Fruit fly (Drosophila melanogaster) whole organism, prepupa: ENCODE results near the gene dgt4.
A peak's percentile ranks its signal among the peaks of the same experiment; 100 is the strongest.

Experiments
- Blimp-1 ChIP-seq: fragments of 200-800 bp; sonication (Bioruptor generic); optimal IDR thresholded peaks from 3 replicates; lab custom pipeline; 2017; ENCODE audit warnings: missing biosample characterization, missing genetic modification characterization, mild to moderate bottlenecking, moderate library complexity, missing genetic modification reagents
- CG10631 ChIP-seq: fragments of 200-800 bp; sonication (Bioruptor generic); optimal IDR thresholded peaks from 2 replicates; lab custom pipeline; 2016; ENCODE audit warnings: missing biosample characterization, missing genetic modification characterization
- CG10669 ChIP-seq: fragments of 200-800 bp; sonication (Bioruptor generic); optimal IDR thresholded peaks from 3 replicates; lab custom pipeline; 2018; ENCODE audit warnings: missing biosample characterization, mild to moderate bottlenecking, missing genetic modification characterization, moderate library complexity
- CG11902 ChIP-seq: fragments of 200-800 bp; sonication (Bioruptor generic); optimal IDR thresholded peaks from 3 replicates; lab custom pipeline; 2016; ENCODE audit warnings: missing biosample characterization, missing genetic modification characterization
- CG15336 ChIP-seq: fragments of 200-800 bp; sonication (Bioruptor generic); IDR thresholded peaks from 2 replicates; pipeline ENCODE4 v1.3.6; 2022; ENCODE audit warnings: missing biosample characterization, missing genetic modification characterization
- CG1621 ChIP-seq: fragments of 200-800 bp; sonication (Bioruptor generic); optimal IDR thresholded peaks from 3 replicates; lab custom pipeline; 2018; ENCODE audit warnings: missing biosample characterization, mild to moderate bottlenecking, missing genetic modification characterization
- CG31627 ChIP-seq: fragments of 200-800 bp; sonication (Bioruptor generic); optimal IDR thresholded peaks from 3 replicates; lab custom pipeline; 2016; ENCODE audit warnings: missing biosample characterization, missing genetic modification characterization
- CG32006 ChIP-seq: fragments of 200-800 bp; sonication (Bioruptor generic); optimal IDR thresholded peaks from 3 replicates; lab custom pipeline; 2017; ENCODE audit warnings: missing biosample characterization, mild to moderate bottlenecking, missing genetic modification characterization
- CG34406 ChIP-seq: fragments of 200-800 bp; sonication (Bioruptor generic); optimal IDR thresholded peaks from 3 replicates; lab custom pipeline; 2016; ENCODE audit warnings: missing biosample characterization, missing genetic modification characterization
- CG4318 ChIP-seq: fragments of 200-800 bp; sonication (Bioruptor generic); optimal IDR thresholded peaks from 3 replicates; lab custom pipeline; 2017; ENCODE audit warnings: missing biosample characterization, mild to moderate bottlenecking, missing genetic modification characterization
- CG6163 ChIP-seq: fragments of 200-800 bp; sonication (Bioruptor generic); IDR thresholded peaks from 3 replicates; pipeline ENCODE4 v1.3.6; 2022; ENCODE audit warnings: missing biosample characterization, missing genetic modification characterization
- CG6792 ChIP-seq: fragments of 200-800 bp; sonication (Bioruptor generic); optimal IDR thresholded peaks from 3 replicates; lab custom pipeline; 2016; ENCODE audit warnings: missing biosample characterization, missing genetic modification characterization
- CG6854 ChIP-seq: fragments of 200-800 bp; sonication (Bioruptor generic); optimal IDR thresholded peaks from 2 replicates; lab custom pipeline; 2017; ENCODE audit warnings: missing biosample characterization, mild to moderate bottlenecking, missing genetic modification characterization
- CG7368 ChIP-seq: fragments of 200-800 bp; sonication (Bioruptor generic); optimal IDR thresholded peaks from 3 replicates; lab custom pipeline; 2016; ENCODE audit warnings: missing biosample characterization, missing genetic modification characterization
- CG8119 ChIP-seq: fragments of 200-800 bp; sonication (Bioruptor generic); IDR thresholded peaks from 3 replicates; pipeline ENCODE4 v1.3.6; 2022; ENCODE audit warnings: missing biosample characterization, missing genetic modification characterization
- CG8319 ChIP-seq: fragments of 200-800 bp; sonication (Bioruptor generic); optimal IDR thresholded peaks from 3 replicates; lab custom pipeline; 2016; ENCODE audit warnings: missing biosample characterization, missing genetic modification characterization
- CG9139 ChIP-seq: fragments of 200-800 bp; sonication (Bioruptor generic); optimal IDR thresholded peaks from 3 replicates; lab custom pipeline; 2017; ENCODE audit warnings: missing biosample characterization, mild to moderate bottlenecking, missing genetic modification characterization
- Eip75B ChIP-seq: fragments of 200-800 bp; sonication (Bioruptor generic); optimal IDR thresholded peaks from 3 replicates; lab custom pipeline; 2016; ENCODE audit warnings: missing biosample characterization, missing genetic modification characterization
- Eip78C ChIP-seq: fragments of 200-800 bp; sonication (Bioruptor generic); peaks from one replicate; lab custom pipeline; 2016; ENCODE audit warnings: missing biosample characterization, missing genetic modification characterization
- Eip93F ChIP-seq: fragments of 200-800 bp; sonication (Bioruptor generic); optimal IDR thresholded peaks from 2 replicates; lab custom pipeline; 2016; ENCODE audit warnings: missing biosample characterization, mild to moderate bottlenecking, missing genetic modification characterization
- Ets96B ChIP-seq: fragments of 200-800 bp; optimal IDR thresholded peaks from 2 replicates; lab custom pipeline; 2019; ENCODE audit warnings: missing biosample characterization, mild to moderate bottlenecking, missing genetic modification characterization, moderate library complexity
- Gug ChIP-seq: fragments of 200-800 bp; sonication (Bioruptor generic); IDR thresholded peaks from 2 replicates; pipeline ENCODE4 v1.3.6; 2022; ENCODE audit warnings: missing biosample characterization, missing genetic modification characterization
- Hr38 ChIP-seq: sonication (Bioruptor generic); optimal IDR thresholded peaks from 2 replicates; lab custom pipeline; 2016; ENCODE audit warnings: missing biosample characterization, missing genetic modification characterization
- Hr39 ChIP-seq: fragments of 200-800 bp; sonication (Bioruptor generic); optimal IDR thresholded peaks from 2 replicates; lab custom pipeline; 2016; ENCODE audit warnings: missing biosample characterization, missing genetic modification characterization
- Hr4 ChIP-seq: fragments of 200-800 bp; sonication (Bioruptor generic); optimal IDR thresholded peaks from 3 replicates; lab custom pipeline; 2016; ENCODE audit warnings: missing biosample characterization, missing genetic modification characterization
- Met ChIP-seq: fragments of 200-800 bp; sonication (Bioruptor generic); optimal IDR thresholded peaks from 3 replicates; lab custom pipeline; 2016; ENCODE audit warnings: missing biosample characterization, missing genetic modification characterization
- OdsH ChIP-seq: fragments of 200-800 bp; sonication (Bioruptor generic); optimal IDR thresholded peaks from 3 replicates; lab custom pipeline; 2016; ENCODE audit warnings: missing biosample characterization, missing genetic modification characterization
- Smox ChIP-seq: fragments of 200-800 bp; sonication (Bioruptor generic); optimal IDR thresholded peaks from 3 replicates; lab custom pipeline; 2016; ENCODE audit warnings: missing biosample characterization, missing genetic modification characterization
- Sox102F ChIP-seq: fragments of 200-800 bp; sonication (Bioruptor generic); optimal IDR thresholded peaks from 2 replicates; lab custom pipeline; 2016; ENCODE audit warnings: missing biosample characterization, mild to moderate bottlenecking, missing genetic modification characterization
- Sox14 ChIP-seq: fragments of 200-800 bp; sonication (Bioruptor generic); optimal IDR thresholded peaks from 3 replicates; lab custom pipeline; 2016; ENCODE audit warnings: missing biosample characterization, missing genetic modification characterization
- achi ChIP-seq: fragments of 200-800 bp; sonication (Bioruptor generic); optimal IDR thresholded peaks from 3 replicates; lab custom pipeline; 2016; ENCODE audit warnings: missing biosample characterization, missing genetic modification characterization
- acj6 ChIP-seq: fragments of 200-800 bp; sonication (Bioruptor generic); optimal IDR thresholded peaks from 3 replicates; lab custom pipeline; 2016; ENCODE audit warnings: missing biosample characterization, missing genetic modification characterization
- cyc ChIP-seq: fragments of 200-800 bp; sonication (Bioruptor generic); optimal IDR thresholded peaks from 3 replicates; lab custom pipeline; 2016; ENCODE audit warnings: missing biosample characterization, missing genetic modification characterization
- dac ChIP-seq: fragments of 200-800 bp; sonication (Bioruptor generic); optimal IDR thresholded peaks from 2 replicates; lab custom pipeline; 2017; ENCODE audit warnings: missing biosample characterization, mild to moderate bottlenecking, missing genetic modification characterization
- dsx ChIP-seq: fragments of 200-800 bp; optimal IDR thresholded peaks from 3 replicates; lab custom pipeline; 2019; ENCODE audit warnings: missing biosample characterization, mild to moderate bottlenecking, missing genetic modification characterization, moderate library complexity; ENCODE audit not compliant: poor library complexity, severe bottlenecking
- eg ChIP-seq: fragments of 200-800 bp; sonication (Bioruptor generic); IDR thresholded peaks from 3 replicates; pipeline ENCODE4 v1.3.6; 2022; ENCODE audit warnings: missing biosample characterization, missing genetic modification characterization
- esn ChIP-seq: fragments of 200-800 bp; sonication (Bioruptor generic); optimal IDR thresholded peaks from 2 replicates; lab custom pipeline; 2016; ENCODE audit warnings: missing biosample characterization, mild to moderate bottlenecking, missing genetic modification characterization, moderate library complexity
- fkh ChIP-seq: fragments of 200-800 bp; sonication (Bioruptor generic); optimal IDR thresholded peaks from 3 replicates; lab custom pipeline; 2017; ENCODE audit warnings: missing biosample characterization, mild to moderate bottlenecking, missing genetic modification characterization, moderate library complexity
- lz ChIP-seq: fragments of 200-800 bp; sonication (Bioruptor generic); optimal IDR thresholded peaks from 3 replicates; lab custom pipeline; 2016; ENCODE audit warnings: missing biosample characterization, missing genetic modification characterization
- net ChIP-seq: fragments of 200-800 bp; sonication (Bioruptor generic); optimal IDR thresholded peaks from 3 replicates; lab custom pipeline; 2016; ENCODE audit warnings: missing biosample characterization, missing genetic modification characterization
- salr ChIP-seq, 2 experiments: fragments of 200-800 bp; sonication (Bioruptor generic); optimal IDR thresholded peaks; 3 replicates each; lab custom pipeline; 2016 to 2018; ENCODE audit warnings: missing biosample characterization in 2 of 2, missing genetic modification characterization in 2 of 2, mild to moderate bottlenecking in 1 of 2
- ss ChIP-seq, 2 experiments: fragments of 200-800 bp; sonication (Bioruptor generic); optimal IDR thresholded peaks; 2 replicates in 1 of 2; 3 replicates in 1 of 2; lab custom pipeline; 2017 to 2018; ENCODE audit warnings: mild to moderate bottlenecking in 2 of 2, missing biosample characterization in 2 of 2, missing genetic modification characterization in 2 of 2, moderate library complexity in 1 of 2
- svp ChIP-seq: fragments of 200-800 bp; sonication (Bioruptor generic); peaks from one replicate; lab custom pipeline; 2016; ENCODE audit warnings: missing biosample characterization, missing genetic modification characterization
- topi ChIP-seq: fragments of 200-800 bp; sonication (Bioruptor generic); optimal IDR thresholded peaks from 3 replicates; lab custom pipeline; 2016; ENCODE audit warnings: missing biosample characterization, missing genetic modification characterization
- vri ChIP-seq: fragments of 200-800 bp; sonication (Bioruptor generic); optimal IDR thresholded peaks from 3 replicates; lab custom pipeline; 2016; ENCODE audit warnings: missing biosample characterization, mild to moderate bottlenecking, missing genetic modification characterization

Gene dgt4

DNA sequence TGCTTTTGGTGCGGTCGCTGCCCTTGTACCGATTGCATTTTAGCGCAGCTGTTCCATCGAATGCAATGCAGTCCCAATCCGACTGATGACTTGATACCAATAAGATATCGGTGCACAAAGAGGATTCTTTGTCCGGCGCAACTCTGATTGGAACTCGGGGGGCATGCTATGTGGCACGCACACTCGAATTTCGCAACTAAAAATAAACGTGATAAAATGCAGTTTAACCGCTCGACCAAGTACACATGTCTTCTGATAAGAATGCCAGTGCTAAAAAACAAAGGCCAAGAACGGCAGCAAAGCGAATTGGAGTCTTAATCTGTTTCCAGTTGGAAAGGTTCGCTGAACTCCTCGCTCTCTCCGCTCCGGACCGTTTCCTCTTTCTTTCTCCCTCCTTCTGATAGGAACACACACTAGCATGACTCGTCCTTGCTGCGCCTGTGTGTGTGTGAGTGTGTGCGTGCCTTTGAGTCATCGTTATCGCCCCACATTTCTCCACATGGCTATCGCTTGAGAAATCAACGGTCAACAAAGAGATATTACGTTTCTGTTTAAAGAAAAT is 4.8 kb upstream of the dgt4 start:
- TF ChIP-seq Sox102F = no peak
- peak; percentile 26 to 45 for TF ChIP-seq ss (GFP tag; optimal IDR thresholded peaks at IDR 0.05; lab: Kevin White, UChicago)
- TF ChIP-seq cyc (GFP tag; lab: Kevin White, UChicago) = no peak
- no peak for TF ChIP-seq CG9139 (GFP tag; lab: Kevin White, UChicago)
- peak; percentile 4 for TF ChIP-seq Eip75B (GFP tag; lab: Kevin White, UChicago)
- no peak for TF ChIP-seq CG1621
- TF ChIP-seq topi (GFP tag; lab: Kevin White, UChicago) = no peak
- no peak for TF ChIP-seq Blimp-1 (GFP tag; lab: Kevin White, UChicago)
- peak; percentile 38 for TF ChIP-seq vri (GFP tag; lab: Kevin White, UChicago)
- peak; percentile 46 for TF ChIP-seq Eip78C
- TF ChIP-seq Sox14 (GFP tag; lab: Kevin White, UChicago) = peak; percentile 53
- no peak for TF ChIP-seq dac (GFP tag; lab: Kevin White, UChicago)
- no peak for TF ChIP-seq CG10669 (GFP tag; lab: Kevin White, UChicago)
- TF ChIP-seq CG6854 (GFP tag; lab: Kevin White, UChicago) = no peak
- no peak for TF ChIP-seq acj6 (GFP tag; lab: Kevin White, UChicago)
- TF ChIP-seq dsx (GFP tag; lab: Kevin White, UChicago) = peak; percentile 32
- TF ChIP-seq Met (GFP tag; lab: Kevin White, UChicago) = peak; percentile 11
- peak; percentile 72 for TF ChIP-seq svp (GFP tag; lab: Kevin White, UChicago)
- TF ChIP-seq CG34406 (GFP tag; lab: Kevin White, UChicago) = no peak
- no peak for TF ChIP-seq Eip93F
- TF ChIP-seq Gug (GFP tag; lab: Robert Waterston, UW) = no peak
- TF ChIP-seq OdsH (GFP tag; lab: Kevin White, UChicago) = no peak

DNA sequence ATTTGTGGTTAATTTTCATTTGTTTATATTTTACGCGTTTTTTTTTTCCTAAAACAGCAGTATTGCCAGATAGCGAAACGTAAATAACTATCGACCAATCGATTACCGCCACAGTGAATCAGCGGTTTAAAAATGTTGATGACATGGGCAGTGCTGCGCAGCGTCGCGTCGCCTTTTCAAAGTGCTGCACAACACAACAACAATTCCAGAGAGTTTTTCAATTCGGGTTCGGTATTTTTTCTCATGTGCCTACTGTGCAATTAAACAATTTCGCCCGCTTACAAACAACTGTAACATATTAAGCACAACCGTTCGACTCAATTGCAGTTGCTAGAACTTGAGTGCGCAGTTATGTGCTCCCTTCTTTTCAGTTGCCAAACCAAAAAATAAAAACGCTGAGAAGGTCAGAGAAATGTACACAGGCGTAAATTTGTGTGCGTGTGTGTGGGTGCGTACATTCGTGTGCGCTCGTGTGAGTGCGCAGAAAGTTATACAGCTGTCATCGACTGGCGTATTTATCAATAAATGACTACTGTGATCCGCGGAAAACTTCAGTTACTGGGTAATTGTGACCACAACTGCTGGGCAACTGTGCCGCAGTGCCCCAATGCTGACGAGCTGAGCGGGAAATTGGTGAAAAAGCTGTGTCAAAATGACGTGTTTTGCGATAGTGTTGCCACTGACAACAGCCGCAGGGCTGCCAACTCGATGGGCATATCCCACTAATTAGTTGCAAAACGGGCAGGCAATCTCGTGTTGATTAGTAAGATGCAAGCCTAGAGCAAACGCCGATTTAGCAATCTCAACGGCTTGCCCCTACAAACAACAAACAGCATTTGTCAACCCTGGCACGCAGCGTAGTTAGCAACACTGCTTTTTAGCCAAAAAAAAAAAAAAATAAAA is 3.6 kb downstream of the dgt4 start, which contains the start of the genes tyf and Tip60:
TSS of gene tyf (plus strand) at position 187 of the 903 bp plus-strand sequence.
TSS of gene Tip60 (minus strand) at position 654 of the 903 bp plus-strand sequence.
- no peak for TF ChIP-seq Ets96B (tag; lab: Kevin White, UChicago)
- peak; percentile 16 for TF ChIP-seq esn (GFP tag; lab: Kevin White, UChicago)
- no peak for TF ChIP-seq Sox14 (GFP tag; lab: Kevin White, UChicago)
- no peak for TF ChIP-seq OdsH (GFP tag; lab: Kevin White, UChicago)
- TF ChIP-seq CG10631 (GFP tag; lab: Kevin White, UChicago) = no peak
- no peak for TF ChIP-seq Eip75B (GFP tag; lab: Kevin White, UChicago)
- peak; percentile 21 for TF ChIP-seq CG6854 (GFP tag; lab: Kevin White, UChicago)
- TF ChIP-seq CG9139 (GFP tag; lab: Kevin White, UChicago) = no peak
- no peak for TF ChIP-seq Met (GFP tag; lab: Kevin White, UChicago)
- TF ChIP-seq svp (GFP tag; lab: Kevin White, UChicago) = peak; percentile 78
- TF ChIP-seq CG4318 = no peak
- no peak for TF ChIP-seq CG6792 (GFP tag; lab: Kevin White, UChicago)
- no peak for TF ChIP-seq vri (GFP tag; lab: Kevin White, UChicago)
- TF ChIP-seq CG31627 = no peak
- TF ChIP-seq eg (GFP tag; lab: Robert Waterston, UW) = peak; percentile 61; the same call in 2 of the 3 replicates
- TF ChIP-seq CG34406 (GFP tag; lab: Kevin White, UChicago) = no peak
- peak; percentile 85 for TF ChIP-seq achi (GFP tag; lab: Kevin White, UChicago)
- peak; percentile 66 for TF ChIP-seq Eip78C
- TF ChIP-seq cyc (GFP tag; lab: Kevin White, UChicago) = peak; percentile 44
- TF ChIP-seq Smox (GFP tag; lab: Kevin White, UChicago) = no peak
- no peak for TF ChIP-seq Hr4 (GFP tag; lab: Kevin White, UChicago)
- peak; percentile 46 for TF ChIP-seq fkh
- no peak for TF ChIP-seq CG15336
- TF ChIP-seq lz (GFP tag; lab: Kevin White, UChicago) = no peak
- no peak for TF ChIP-seq topi (GFP tag; lab: Kevin White, UChicago)
- no peak for TF ChIP-seq CG7368 (GFP tag; lab: Kevin White, UChicago)
- no peak for TF ChIP-seq salr (GFP tag; optimal IDR thresholded peaks at IDR 0.05; lab: Kevin White, UChicago)
- TF ChIP-seq Gug (GFP tag; lab: Robert Waterston, UW) = no peak
- no peak for TF ChIP-seq Hr38 (GFP tag; lab: Kevin White, UChicago)
- no peak for TF ChIP-seq Sox102F
- no peak for TF ChIP-seq CG10669 (GFP tag; lab: Kevin White, UChicago)
- TF ChIP-seq Blimp-1 (GFP tag; lab: Kevin White, UChicago) = no peak
- TF ChIP-seq CG32006 (GFP tag; lab: Kevin White, UChicago) = no peak
- no peak for TF ChIP-seq CG8319 (GFP tag; lab: Kevin White, UChicago)
- TF ChIP-seq CG6163 (GFP tag; lab: Robert Waterston, UW) = peak; percentile 53
- peak; percentile 21 for TF ChIP-seq Hr39 (GFP tag; lab: Kevin White, UChicago)
- no peak for TF ChIP-seq CG11902 (GFP tag; lab: Kevin White, UChicago)
- no peak for TF ChIP-seq CG8119 (GFP tag; lab: Robert Waterston, UW)
- no peak for TF ChIP-seq net (GFP tag; lab: Kevin White, UChicago)
